Fruit fly (Drosophila melanogaster) whole organism, embryonic: ENCODE results near the gene CG5909.

ENCODE experiments used
- BEAF-32 ChIP-seq: fragments of 200-800 bp; sonication (Bioruptor generic); optimal IDR thresholded peaks from 3 replicates; lab custom pipeline; 2017; ENCODE audit warnings: missing biosample characterization, missing genetic modification characterization, mild to moderate bottlenecking, moderate library complexity, missing genetic modification reagents
- Blimp-1 ChIP-seq: fragments of 200-800 bp; sonication (Bioruptor generic); optimal IDR thresholded peaks from 3 replicates; lab custom pipeline; 2018; ENCODE audit warnings: missing biosample characterization, missing genetic modification characterization, mild to moderate bottlenecking, moderate library complexity, missing genetic modification reagents
- Bteb2 ChIP-seq: fragments of 200-800 bp; sonication (Bioruptor generic); optimal IDR thresholded peaks from 2 replicates; lab custom pipeline; 2016; ENCODE audit warnings: missing biosample characterization, missing genetic modification characterization
- CG10147 ChIP-seq: fragments of 200-800 bp; sonication (Bioruptor generic); optimal IDR thresholded peaks from 2 replicates; lab custom pipeline; 2019; ENCODE audit warnings: missing biosample characterization, mild to moderate bottlenecking, missing genetic modification characterization, moderate library complexity
- CG10565 ChIP-seq: fragments of 200-800 bp; sonication (Bioruptor generic); optimal IDR thresholded peaks from 3 replicates; lab custom pipeline; 2016; ENCODE audit warnings: missing biosample characterization, mild to moderate bottlenecking, missing genetic modification characterization
- CG11456 ChIP-seq: fragments of 200-800 bp; sonication (Bioruptor generic); IDR thresholded peaks from 3 replicates; pipeline ENCODE4 v1.3.6; 2022; ENCODE audit warnings: missing biosample characterization, missing genetic modification characterization
- CG12071 ChIP-seq: fragments of 200-800 bp; sonication (Bioruptor generic); optimal IDR thresholded peaks from 3 replicates; lab custom pipeline; 2018; ENCODE audit warnings: missing biosample characterization, mild to moderate bottlenecking, missing genetic modification characterization
- CG13296 ChIP-seq: fragments of 200-800 bp; sonication (Bioruptor generic); optimal IDR thresholded peaks from 3 replicates; lab custom pipeline; 2018; ENCODE audit warnings: missing biosample characterization, mild to moderate bottlenecking, missing genetic modification characterization
- CG14014 ChIP-seq: fragments of 200-800 bp; sonication (Bioruptor generic); IDR thresholded peaks from 2 replicates; pipeline ENCODE4 v1.3.6; 2022; ENCODE audit warnings: missing biosample characterization, missing genetic modification characterization
- CG14050 ChIP-seq: fragments of 200-800 bp; sonication (Bioruptor generic); IDR thresholded peaks from 3 replicates; pipeline ENCODE4 v1.3.6; 2022; ENCODE audit warnings: missing biosample characterization, missing genetic modification characterization
- CG14441 ChIP-seq: fragments of 200-800 bp; sonication (Bioruptor generic); IDR thresholded peaks from 2 replicates; pipeline ENCODE4 v1.3.6; 2022; ENCODE audit warnings: missing biosample characterization, missing genetic modification characterization
- CG14965 ChIP-seq: fragments of 200-800 bp; sonication (Bioruptor generic); optimal IDR thresholded peaks from 2 replicates; lab custom pipeline; 2016; ENCODE audit warnings: missing biosample characterization, missing genetic modification characterization, borderline replicate concordance
- CG1792 ChIP-seq: fragments of 200-800 bp; sonication (Bioruptor generic); optimal IDR thresholded peaks from 2 replicates; lab custom pipeline; 2016; ENCODE audit warnings: missing biosample characterization, missing genetic modification characterization
- CG18764 ChIP-seq: fragments of 200-800 bp; sonication (Bioruptor generic); optimal IDR thresholded peaks from 3 replicates; lab custom pipeline; 2016; ENCODE audit warnings: missing biosample characterization, missing genetic modification characterization
- CG3065 ChIP-seq: fragments of 200-800 bp; sonication (Bioruptor generic); optimal IDR thresholded peaks from 2 replicates; lab custom pipeline; 2016; ENCODE audit warnings: missing biosample characterization, missing genetic modification characterization
- CG7372 ChIP-seq: fragments of 200-800 bp; sonication (Bioruptor generic); IDR thresholded peaks from 2 replicates; pipeline ENCODE4 v1.3.6; 2022; ENCODE audit warnings: missing biosample characterization, missing genetic modification characterization
- CG8944 ChIP-seq: fragments of 200-800 bp; sonication (Bioruptor generic); optimal IDR thresholded peaks from 3 replicates; lab custom pipeline; 2016; ENCODE audit warnings: missing biosample characterization, missing genetic modification characterization
- CG9609 ChIP-seq: fragments of 200-800 bp; sonication (Bioruptor generic); optimal IDR thresholded peaks from 3 replicates; lab custom pipeline; 2016; ENCODE audit warnings: missing biosample characterization, missing genetic modification characterization
- CG9727 ChIP-seq: fragments of 200-800 bp; sonication (Bioruptor generic); optimal IDR thresholded peaks from 3 replicates; lab custom pipeline; 2017; ENCODE audit warnings: missing biosample characterization, mild to moderate bottlenecking, missing genetic modification characterization
- CG9876 ChIP-seq: fragments of 200-800 bp; sonication (Bioruptor generic); optimal IDR thresholded peaks from 2 replicates; lab custom pipeline; 2016; ENCODE audit warnings: missing biosample characterization, missing genetic modification characterization
- Dip3 ChIP-seq: fragments of 200-800 bp; sonication (Bioruptor generic); optimal IDR thresholded peaks from 3 replicates; lab custom pipeline; 2016; ENCODE audit warnings: missing biosample characterization, missing genetic modification characterization
- Dll ChIP-seq: fragments of 200-800 bp; sonication (Bioruptor generic); IDR thresholded peaks from 4 replicates; pipeline ENCODE4 v1.3.6; 2022; ENCODE audit warnings: missing biosample characterization, missing genetic modification characterization; ENCODE audit not compliant: partially characterized antibody
- Mad ChIP-seq: fragments of 200-800 bp; sonication (Bioruptor generic); optimal IDR thresholded peaks from 2 replicates; lab custom pipeline; 2016; ENCODE audit warnings: missing biosample characterization, missing genetic modification characterization
- Max ChIP-seq: fragments of 200-800 bp; sonication (Bioruptor generic); optimal IDR thresholded peaks from 2 replicates; lab custom pipeline; 2016; ENCODE audit warnings: missing biosample characterization, mild to moderate bottlenecking, missing genetic modification characterization
- Side ChIP-seq: fragments of 200-800 bp; sonication (Bioruptor generic); optimal IDR thresholded peaks from 2 replicates; lab custom pipeline; 2016; ENCODE audit warnings: missing biosample characterization, missing genetic modification characterization
- Spps ChIP-seq: fragments of 200-800 bp; sonication (Bioruptor generic); optimal IDR thresholded peaks from 2 replicates; lab custom pipeline; 2018; ENCODE audit warnings: missing biosample characterization, mild to moderate bottlenecking, missing genetic modification characterization
- Taf1 ChIP-seq: fragments of 200-800 bp; sonication (Bioruptor generic); IDR thresholded peaks from 2 replicates; pipeline ENCODE4 v1.3.6; 2022; ENCODE audit warnings: missing biosample characterization, missing genetic modification characterization
- ac ChIP-seq: fragments of 200-800 bp; sonication (Bioruptor generic); optimal IDR thresholded peaks from 3 replicates; lab custom pipeline; 2017; ENCODE audit warnings: missing biosample characterization, mild to moderate bottlenecking, missing genetic modification characterization
- amos ChIP-seq: fragments of 200-800 bp; sonication (Bioruptor generic); IDR thresholded peaks from 2 replicates; pipeline ENCODE4 v1.3.6; 2022; ENCODE audit warnings: missing biosample characterization, missing genetic modification characterization; ENCODE audit not compliant: partially characterized antibody
- danr ChIP-seq: fragments of 200-800 bp; sonication (Bioruptor generic); IDR thresholded peaks from 2 replicates; pipeline ENCODE4 v1.3.6; 2022; ENCODE audit warnings: missing biosample characterization, missing genetic modification characterization
- esg ChIP-seq: fragments of 200-800 bp; sonication (Bioruptor generic); conservative IDR thresholded peaks from 2 replicates; pipeline ENCODE4 v1.3.6; 2022; ENCODE audit warnings: missing biosample characterization, missing genetic modification characterization
- eve ChIP-seq, 2 experiments: fragments of >200 bp; optimal IDR thresholded peaks; 2 replicates each; lab custom pipeline; 2017; ENCODE audit warnings: missing biosample characterization in 2 of 2, missing genetic modification characterization in 2 of 2
- eyg ChIP-seq: fragments of 200-800 bp; sonication (Bioruptor generic); optimal IDR thresholded peaks from 3 replicates; lab custom pipeline; 2016; ENCODE audit warnings: missing biosample characterization, missing genetic modification characterization
- fd96Cb ChIP-seq: fragments of 200-800 bp; sonication (Bioruptor generic); optimal IDR thresholded peaks from 2 replicates; lab custom pipeline; 2018; ENCODE audit warnings: missing biosample characterization, mild to moderate bottlenecking, missing genetic modification characterization, moderate library complexity
- h ChIP-seq: fragments of >200 bp; optimal IDR thresholded peaks from 2 replicates; lab custom pipeline; 2017
- insv ChIP-seq, 2 experiments: fragments of 200-800 bp; sonication (Bioruptor generic); optimal IDR thresholded peaks; 3 replicates each; lab custom pipeline; 2016 to 2018; ENCODE audit warnings: missing biosample characterization in 2 of 2, missing genetic modification characterization in 2 of 2
- lola ChIP-seq, 3 experiments: fragments of >200 bp in 2 of 3; fragments of 200-800 bp in 1 of 3; sonication (Bioruptor generic) in 1 of 3; optimal IDR thresholded peaks; 2 replicates each; lab custom pipeline; 2017 to 2019; ENCODE audit warnings: missing biosample characterization in 3 of 3, missing genetic modification characterization in 3 of 3, mild to moderate bottlenecking in 1 of 3, moderate library complexity in 1 of 3
- lov ChIP-seq, 2 experiments: fragments of 200-800 bp in 1 of 2; fragments of >200 bp in 1 of 2; sonication (Bioruptor generic) in 1 of 2; IDR thresholded peaks in 1 of 2; optimal IDR thresholded peaks in 1 of 2; 2 replicates in 1 of 2; 3 replicates in 1 of 2; pipeline versions ENCODE4 v1.3.6 to Lab custom; 2017 to 2022; ENCODE audit warnings: missing biosample characterization in 1 of 2, missing genetic modification characterization in 1 of 2
- nerfin-2 ChIP-seq: fragments of 200-800 bp; sonication (Bioruptor generic); IDR thresholded peaks from 2 replicates; pipeline ENCODE4 v1.3.6; 2022; ENCODE audit warnings: missing biosample characterization, missing genetic modification characterization; ENCODE audit not compliant: partially characterized antibody
- otp ChIP-seq: fragments of 200-800 bp; sonication (Bioruptor generic); IDR thresholded peaks from 3 replicates; pipeline ENCODE4, ENCODE4 v1.3.6; 2022; ENCODE audit warnings: missing biosample characterization, missing genetic modification characterization
- schlank ChIP-seq: fragments of 200-800 bp; sonication (Bioruptor generic); optimal IDR thresholded peaks from 2 replicates; lab custom pipeline; 2018; ENCODE audit warnings: missing biosample characterization, mild to moderate bottlenecking, missing genetic modification characterization
- sens-2 ChIP-seq: fragments of 200-800 bp; sonication (Bioruptor generic); IDR thresholded peaks from 2 replicates; pipeline ENCODE4 v1.3.6; 2022; ENCODE audit warnings: missing biosample characterization, missing genetic modification characterization
- sim ChIP-seq: fragments of 200-800 bp; sonication (Bioruptor generic); IDR thresholded peaks from 2 replicates; pipeline ENCODE4 v1.3.6; 2022; ENCODE audit warnings: missing biosample characterization, missing genetic modification characterization
- so ChIP-seq: fragments of 200-800 bp; sonication (Bioruptor generic); IDR thresholded peaks from 3 replicates; pipeline ENCODE4 v1.3.6; 2022; ENCODE audit warnings: missing biosample characterization, missing genetic modification characterization
- sr ChIP-seq: fragments of 200-800 bp; sonication (Bioruptor generic); IDR thresholded peaks from 3 replicates; pipeline ENCODE4 v1.3.6; 2022; ENCODE audit warnings: missing biosample characterization, missing genetic modification characterization
- tna ChIP-seq: fragments of 200-800 bp; sonication (Bioruptor generic); IDR thresholded peaks from 2 replicates; pipeline ENCODE4 v1.3.6; 2022; ENCODE audit warnings: missing biosample characterization, missing genetic modification characterization; ENCODE audit not compliant: partially characterized antibody
- toy ChIP-seq: fragments of 200-800 bp; sonication (Bioruptor generic); IDR thresholded peaks from 2 replicates; pipeline ENCODE4 v1.3.6; 2022; ENCODE audit warnings: missing biosample characterization, missing genetic modification characterization
- ttk ChIP-seq: fragments of 200-800 bp; sonication (Bioruptor generic); IDR thresholded peaks from 2 replicates; pipeline ENCODE4 v2.1.2; 2022; ENCODE audit warnings: missing biosample characterization, missing genetic modification characterization
- vvl ChIP-seq: fragments of 200-800 bp; sonication (Bioruptor generic); IDR thresholded peaks from 2 replicates; pipeline ENCODE4 v1.3.6; 2022; ENCODE audit warnings: missing biosample characterization, missing genetic modification characterization
- wor ChIP-seq: fragments of 200-800 bp; sonication (Bioruptor generic); IDR thresholded peaks from 2 replicates; pipeline ENCODE4 v1.3.6; 2022; ENCODE audit warnings: missing biosample characterization, missing genetic modification characterization

The CG5909 gene

DNA sequence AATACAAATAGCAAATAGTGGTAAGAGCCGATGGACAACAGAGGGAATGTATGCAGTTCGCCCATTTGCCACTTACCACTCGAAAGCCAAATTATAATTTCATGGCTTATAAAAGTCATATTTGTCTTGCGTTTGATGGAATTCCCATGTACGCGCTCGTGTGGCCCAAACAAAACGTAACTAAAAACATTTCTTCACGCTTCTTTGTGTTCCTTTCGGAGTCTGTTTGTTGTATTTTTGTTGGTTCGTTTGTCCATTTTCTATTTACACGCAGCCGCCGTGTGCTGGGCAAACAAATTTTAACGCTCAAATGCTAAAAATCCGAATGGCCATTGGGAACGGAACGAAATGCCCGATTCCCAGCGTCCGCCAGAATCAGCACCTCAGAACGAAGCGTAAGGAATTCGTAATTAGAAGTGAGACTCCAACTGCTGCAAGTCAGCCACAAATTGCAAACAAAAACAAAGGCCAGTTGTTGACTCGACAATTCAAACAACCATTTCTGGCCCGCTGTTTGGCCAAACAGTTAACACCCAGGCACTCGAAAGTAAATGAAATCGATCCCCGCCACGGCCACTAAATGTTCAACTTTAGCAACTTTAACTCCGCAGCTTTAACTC is 47.9 kb downstream of the CG5909 start (continued):
- no peak for TF ChIP-seq Dll (GFP tag; lab: Robert Waterston, UW)
- TF ChIP-seq CG14014 (GFP tag; lab: Robert Waterston, UW) = peak; percentile 27; the same call in 1 of the 2 replicates
- TF ChIP-seq CG11456 (GFP tag; lab: Robert Waterston, UW) = no peak
- TF ChIP-seq so (GFP tag; lab: Robert Waterston, UW) = peak; percentile 47; the same call in 1 of the 3 replicates
- no peak for TF ChIP-seq CG1792 (GFP tag; lab: Kevin White, UChicago)
- no peak for TF ChIP-seq BEAF-32 (GFP tag; lab: Kevin White, UChicago)
- peak; percentile 76; the same call in 2 of the 3 replicates for TF ChIP-seq otp (GFP tag; lab: Robert Waterston, UW)
- peak; percentile 58 for TF ChIP-seq CG9876 (GFP tag; lab: Kevin White, UChicago)
- no peak for TF ChIP-seq eve (GFP tag; optimal IDR thresholded peaks at IDR 0.05; lab: Kevin White, UChicago)
- peak in 1 of 3 experiments; percentile 19 for TF ChIP-seq lola (GFP tag; optimal IDR thresholded peaks at IDR 0.05; lab: Kevin White, UChicago)
- no peak for TF ChIP-seq esg
- TF ChIP-seq insv (GFP tag; optimal IDR thresholded peaks at IDR 0.05; lab: Kevin White, UChicago) = no peak
- no peak for TF ChIP-seq CG3065
- TF ChIP-seq Taf1 (GFP tag; lab: Robert Waterston, UW) = no peak
- TF ChIP-seq Dip3 = no peak
- no peak for TF ChIP-seq CG14965 (GFP tag; lab: Kevin White, UChicago)
- no peak for TF ChIP-seq Max (GFP tag; lab: Kevin White, UChicago)
- no peak for TF ChIP-seq h
- no peak for TF ChIP-seq lov (optimal IDR thresholded peaks at IDR 0.05; lab: Kevin White, UChicago)
- 0 out of 3 replicates have a peak, but pooled peaks have one; percentile 58 for TF ChIP-seq lov (GFP tag; IDR thresholded peaks at IDR 0.05; lab: Robert Waterston, UW)
- peak; percentile 52; the same call in 1 of the 3 replicates for TF ChIP-seq sr (GFP tag; lab: Robert Waterston, UW)
- no peak for TF ChIP-seq Bteb2 (GFP tag; lab: Kevin White, UChicago)
- no peak for TF ChIP-seq CG10565
- no peak for TF ChIP-seq toy (GFP tag; lab: Robert Waterston, UW)
- no peak for TF ChIP-seq danr (GFP tag; lab: Robert Waterston, UW)
- TF ChIP-seq amos = no peak
- no peak for TF ChIP-seq ttk (GFP tag; lab: Robert Waterston, UW)
- TF ChIP-seq CG8944 (GFP tag; lab: Kevin White, UChicago) = peak; percentile 17
- peak; percentile 5 for TF ChIP-seq Spps (tag; lab: Kevin White, UChicago)
- no peak for TF ChIP-seq wor
- TF ChIP-seq CG10147 (GFP tag; lab: Kevin White, UChicago) = no peak
- TF ChIP-seq CG13296 (GFP tag; lab: Kevin White, UChicago) = peak; percentile 22
- TF ChIP-seq CG14441 (GFP tag; lab: Robert Waterston, UW) = peak; percentile 43; the same call in 1 of the 2 replicates
- TF ChIP-seq fd96Cb (tag; lab: Kevin White, UChicago) = peak; percentile 0
- peak; percentile 48 for TF ChIP-seq Side (GFP tag; lab: Kevin White, UChicago)
- no peak for TF ChIP-seq CG18764 (GFP tag; lab: Kevin White, UChicago)
- peak; percentile 69 for TF ChIP-seq CG9727 (GFP tag; lab: Kevin White, UChicago)
- TF ChIP-seq CG9609 (GFP tag; lab: Kevin White, UChicago) = no peak
- peak; percentile 46 for TF ChIP-seq Blimp-1
- no peak for TF ChIP-seq Mad (GFP tag; lab: Kevin White, UChicago)
- TF ChIP-seq CG14050 (GFP tag; lab: Robert Waterston, UW) = no peak
- no peak for TF ChIP-seq vvl (GFP tag; lab: Robert Waterston, UW)
- TF ChIP-seq nerfin-2 (GFP tag; lab: Robert Waterston, UW) = no peak
- no peak for TF ChIP-seq CG7372 (GFP tag; lab: Robert Waterston, UW)
- no peak for TF ChIP-seq sens-2
- peak; percentile 15 for TF ChIP-seq ac (GFP tag; lab: Kevin White, UChicago)
- peak; percentile 33 for TF ChIP-seq schlank (tag; lab: Kevin White, UChicago)
- no peak for TF ChIP-seq tna (GFP tag; lab: Robert Waterston, UW)
- peak; percentile 64 for TF ChIP-seq CG12071 (GFP tag; lab: Kevin White, UChicago)
- TF ChIP-seq sim (GFP tag; lab: Robert Waterston, UW) = peak; percentile 63; the same call in 1 of the 2 replicates
- TF ChIP-seq eyg (GFP tag; lab: Kevin White, UChicago) = no peak
